Fruit fly (Drosophila melanogaster): ENCODE measurements around the gene Arp2.

The Arp2 gene

DNA sequence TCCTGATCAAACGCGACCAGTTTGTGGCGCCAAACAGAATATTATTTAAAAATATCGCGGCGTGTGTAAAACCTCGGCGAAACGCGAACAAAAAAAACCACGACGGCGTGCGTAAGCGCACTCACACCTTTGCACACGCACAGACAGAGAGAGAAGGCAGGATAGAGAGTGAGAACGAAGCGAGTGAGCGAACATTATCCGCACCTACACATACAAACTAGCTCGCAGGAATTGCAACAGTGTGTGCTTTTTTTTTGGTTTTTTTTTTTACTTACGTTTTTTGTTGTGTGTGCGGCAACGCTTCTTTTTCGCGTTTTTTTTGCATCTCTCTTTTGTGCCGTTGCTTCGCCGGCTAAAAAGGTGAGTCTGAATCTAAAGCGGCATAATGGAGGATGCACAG lies 46.0 kb upstream of the Arp2 start (continued):
- TF ChIP-seq Gug (GFP tag; IDR thresholded peaks at IDR 0.05) (peak; percentile 76), OdsH (GFP tag; optimal IDR thresholded peaks at IDR 0.05) (peak; percentile 74), dsx (GFP tag; optimal IDR thresholded peaks at IDR 0.05; ENCODE audit: poor library complexity, severe bottlenecking) (peak; percentile 96), CG4318 (GFP tag; optimal IDR thresholded peaks at IDR 0.05) (no peak), CG31627 (GFP tag; optimal IDR thresholded peaks at IDR 0.05) (no peak), CG6808 (GFP tag; optimal IDR thresholded peaks at IDR 0.05) (peak; percentile 98), dac (GFP tag; optimal IDR thresholded peaks at IDR 0.05) (peak; percentile 71), Ets21C (GFP tag; optimal IDR thresholded peaks at IDR 0.05) (no peak), CG6276 (GFP tag; optimal IDR thresholded peaks at IDR 0.05) (peak; percentile 90), Sox15 (GFP tag; optimal IDR thresholded peaks at IDR 0.05) (no peak), CG3919 (GFP tag; optimal IDR thresholded peaks at IDR 0.05) (peak; percentile 81)

dm6 chrX:16598978-16599664 lies 45.4 kb upstream of the Arp2 start, which contains the start of the genes CG9784 and Nup153:
Gene CG9784, minus strand, starts transcription at chrX:16599215.
Gene Nup153, plus strand, starts transcription at chrX:16599241.
- TF ChIP-seq dac (GFP tag; optimal IDR thresholded peaks at IDR 0.05) (no peak), acj6 (GFP tag; optimal IDR thresholded peaks at IDR 0.05) (no peak), Eip78C (GFP tag) (no peak), Lpt (GFP tag; optimal IDR thresholded peaks at IDR 0.05) (no peak), fd85E (GFP tag; optimal IDR thresholded peaks at IDR 0.05) (no peak), CG3032 (tag; optimal IDR thresholded peaks at IDR 0.05) (no peak), CG10631 (GFP tag; optimal IDR thresholded peaks at IDR 0.05) (no peak), cyc (GFP tag; optimal IDR thresholded peaks at IDR 0.05) (no peak)

DNA sequence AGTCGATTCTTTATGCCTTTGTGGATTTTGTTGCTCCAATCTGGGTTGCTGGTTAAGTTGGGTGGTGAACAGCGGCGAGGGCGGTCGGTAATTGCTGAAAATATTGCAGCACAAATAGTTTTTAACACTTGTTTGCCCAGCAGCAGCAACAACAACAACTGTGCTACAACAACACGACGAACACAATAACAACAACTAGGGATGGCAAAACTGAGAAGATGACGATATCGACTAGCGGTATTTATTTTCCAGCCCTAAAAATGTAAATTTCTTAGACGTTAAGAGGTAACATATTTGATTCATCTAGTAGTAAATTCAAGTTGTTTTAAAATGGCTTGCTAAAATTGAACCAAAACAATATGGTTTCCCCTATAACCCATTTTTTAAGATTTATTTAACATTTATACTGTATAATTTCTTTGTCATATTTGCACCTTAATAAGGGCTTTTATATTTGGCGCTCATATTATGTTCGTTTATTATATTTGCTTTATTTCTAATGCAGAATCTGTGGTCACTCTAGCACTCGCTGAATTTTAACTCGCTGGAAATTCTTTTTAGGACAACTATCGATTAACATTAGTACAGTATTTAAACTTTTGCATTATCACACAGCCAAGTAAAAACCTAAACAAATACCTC lies 44.7 kb upstream of the Arp2 start:
- TF ChIP-seq CG10631 (GFP tag; optimal IDR thresholded peaks at IDR 0.05) (no peak), esn (GFP tag; optimal IDR thresholded peaks at IDR 0.05) (no peak), Eip78C (GFP tag) (peak; percentile 71), CG8632 (GFP tag; optimal IDR thresholded peaks at IDR 0.05) (no peak), Eip93F (GFP tag; optimal IDR thresholded peaks at IDR 0.05) (no peak), CG31627 (GFP tag; optimal IDR thresholded peaks at IDR 0.05) (peak; percentile 10), Eip75B (GFP tag; optimal IDR thresholded peaks at IDR 0.05) (peak; percentile 9), dac (GFP tag; optimal IDR thresholded peaks at IDR 0.05) (no peak), acj6 (GFP tag; optimal IDR thresholded peaks at IDR 0.05) (no peak), lz (GFP tag; optimal IDR thresholded peaks at IDR 0.05) (peak; percentile 25), CG1621 (tag; optimal IDR thresholded peaks at IDR 0.05) (no peak), CG9139 (GFP tag; optimal IDR thresholded peaks at IDR 0.05) (no peak), fkh (GFP tag; optimal IDR thresholded peaks at IDR 0.05) (peak; percentile 89), eg (GFP tag; IDR thresholded peaks at IDR 0.05) (0 out of 3 replicates have a peak, but pooled peaks have one; percentile 31)

DNA sequence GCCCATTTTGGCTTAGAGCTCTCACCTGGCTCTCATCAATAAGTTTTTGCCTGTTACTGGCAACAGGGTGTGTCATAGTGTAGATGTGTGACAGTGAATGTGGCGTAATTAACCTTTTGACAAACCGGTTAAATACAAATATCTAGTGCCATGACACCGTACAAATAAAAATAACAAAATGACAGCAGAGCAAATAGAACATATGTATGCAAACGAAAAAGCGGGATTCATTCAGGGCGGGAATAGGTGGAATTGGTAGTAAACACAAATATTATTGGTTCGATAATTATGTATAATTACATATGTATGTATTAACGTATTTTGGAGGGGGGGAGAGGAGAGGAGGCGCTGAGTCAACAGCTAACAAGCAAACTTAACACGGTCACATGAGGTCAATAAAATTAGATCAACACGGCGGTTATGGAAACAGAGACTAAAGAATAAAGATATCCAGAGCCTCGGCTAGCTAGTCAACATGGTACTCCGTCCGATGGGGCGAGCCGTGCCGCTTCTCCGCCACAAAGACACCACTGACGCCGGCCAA lies 42.6 kb upstream of the Arp2 start:
- TF ChIP-seq fkh (GFP tag; optimal IDR thresholded peaks at IDR 0.05) (peak; percentile 92), Sox15 (GFP tag; optimal IDR thresholded peaks at IDR 0.05) (no peak)

dm6 chrX:16595411-16595810 lies 41.6 kb upstream of the Arp2 start:
- TF ChIP-seq OdsH (GFP tag; optimal IDR thresholded peaks at IDR 0.05) (no peak), cyc (GFP tag; optimal IDR thresholded peaks at IDR 0.05) (no peak), Met (GFP tag; optimal IDR thresholded peaks at IDR 0.05) (no peak), Eip75B (GFP tag; optimal IDR thresholded peaks at IDR 0.05) (no peak), Hr39 (GFP tag; optimal IDR thresholded peaks at IDR 0.05) (no peak), CG6854 (GFP tag; optimal IDR thresholded peaks at IDR 0.05) (no peak), Blimp-1 (GFP tag; optimal IDR thresholded peaks at IDR 0.05) (no peak)
